Fruit fly (Drosophila melanogaster) whole organism, embryonic: ENCODE data around the gene vir-1.

Experiments
- Atf-2 ChIP-seq: fragments of 200-800 bp; sonication (Bioruptor generic); optimal IDR thresholded peaks from 2 replicates; lab custom pipeline; 2016; ENCODE audit warnings: missing biosample characterization, missing genetic modification characterization
- Atf3 ChIP-seq: fragments of 200-800 bp; sonication (Bioruptor generic); optimal IDR thresholded peaks from 3 replicates; lab custom pipeline; 2016; ENCODE audit warnings: missing biosample characterization, missing genetic modification characterization
- Awh ChIP-seq: fragments of 200-800 bp; sonication (Bioruptor generic); IDR thresholded peaks from 2 replicates; pipeline ENCODE4, ENCODE4 v1.3.6; 2022; ENCODE audit warnings: missing biosample characterization, missing genetic modification characterization
- B-H1 ChIP-seq: fragments of 200-800 bp; sonication (Bioruptor generic); IDR thresholded peaks from 3 replicates; pipeline ENCODE4 v1.3.6; 2022; ENCODE audit warnings: missing biosample characterization, missing genetic modification characterization
- Bgb ChIP-seq: fragments of 200-800 bp; sonication (Bioruptor generic); IDR thresholded peaks from 2 replicates; pipeline ENCODE4 v1.3.6; 2022; ENCODE audit warnings: missing biosample characterization, missing genetic modification characterization; ENCODE audit not compliant: partially characterized antibody
- CG11085 ChIP-seq: fragments of 200-800 bp; sonication (Bioruptor generic); IDR thresholded peaks from 2 replicates; pipeline ENCODE4 v1.3.6; 2022; ENCODE audit warnings: missing biosample characterization, missing genetic modification characterization
- CG11093 ChIP-seq: fragments of 200-800 bp; sonication (Bioruptor generic); IDR thresholded peaks from 3 replicates; pipeline ENCODE4 v1.3.6; 2022; ENCODE audit warnings: missing biosample characterization, missing genetic modification characterization
- CG11456 ChIP-seq: fragments of 200-800 bp; sonication (Bioruptor generic); IDR thresholded peaks from 3 replicates; pipeline ENCODE4 v1.3.6; 2022; ENCODE audit warnings: missing biosample characterization, missing genetic modification characterization
- CG12299 ChIP-seq: fragments of 200-800 bp; sonication (Bioruptor generic); optimal IDR thresholded peaks from 2 replicates; lab custom pipeline; 2018; ENCODE audit warnings: missing biosample characterization, mild to moderate bottlenecking, missing genetic modification characterization
- CG14014 ChIP-seq: fragments of 200-800 bp; sonication (Bioruptor generic); IDR thresholded peaks from 2 replicates; pipeline ENCODE4 v1.3.6; 2022; ENCODE audit warnings: missing biosample characterization, missing genetic modification characterization
- CG16779 ChIP-seq: fragments of 200-800 bp; sonication (Bioruptor generic); IDR thresholded peaks from 2 replicates; pipeline ENCODE4 v1.3.6; 2022; ENCODE audit warnings: missing biosample characterization, missing genetic modification characterization
- CG2120 ChIP-seq: fragments of 200-800 bp; sonication (Bioruptor generic); optimal IDR thresholded peaks from 3 replicates; lab custom pipeline; 2016; ENCODE audit warnings: missing biosample characterization, missing genetic modification characterization
- CG31388 ChIP-seq: fragments of 200-800 bp; sonication (Bioruptor generic); optimal IDR thresholded peaks from 2 replicates; lab custom pipeline; 2016; ENCODE audit warnings: missing biosample characterization, missing genetic modification characterization
- CG32767 ChIP-seq: fragments of 200-800 bp; sonication (Bioruptor generic); IDR thresholded peaks from 2 replicates; pipeline ENCODE4 v1.3.6; 2022; ENCODE audit warnings: missing biosample characterization, missing genetic modification characterization
- CG4328 ChIP-seq: fragments of 200-800 bp; sonication (Bioruptor generic); optimal IDR thresholded peaks from 3 replicates; lab custom pipeline; 2017; ENCODE audit warnings: missing biosample characterization, missing genetic modification reagents, missing genetic modification characterization
- CG4730 ChIP-seq: fragments of 200-800 bp; sonication (Bioruptor generic); IDR thresholded peaks from 2 replicates; pipeline ENCODE4 v1.3.6; 2022; ENCODE audit warnings: missing biosample characterization, missing genetic modification characterization
- CG5953 ChIP-seq: fragments of 200-800 bp; sonication (Bioruptor generic); IDR thresholded peaks from 2 replicates; pipeline ENCODE4 v1.3.6; 2022; ENCODE audit warnings: missing biosample characterization, missing genetic modification characterization
- CG6175 ChIP-seq: fragments of 200-800 bp; sonication (Bioruptor generic); IDR thresholded peaks from 3 replicates; pipeline ENCODE4 v1.3.6; 2022; ENCODE audit warnings: missing biosample characterization, missing genetic modification characterization
- CG6272 ChIP-seq: fragments of 200-800 bp; sonication (Bioruptor generic); IDR thresholded peaks from 2 replicates; pipeline ENCODE4 v1.3.6; 2022; ENCODE audit warnings: missing biosample characterization, missing genetic modification characterization
- CG7556 ChIP-seq: fragments of 200-800 bp; sonication (Bioruptor generic); optimal IDR thresholded peaks from 2 replicates; lab custom pipeline; 2017; ENCODE audit warnings: missing biosample characterization, mild to moderate bottlenecking, missing genetic modification characterization
- CG7928 ChIP-seq: fragments of 200-800 bp; sonication (Bioruptor generic); optimal IDR thresholded peaks from 2 replicates; lab custom pipeline; 2017; ENCODE audit warnings: missing biosample characterization, mild to moderate bottlenecking, missing genetic modification characterization
- Doc3 ChIP-seq: fragments of 200-800 bp; sonication (Bioruptor generic); IDR thresholded peaks from 3 replicates; pipeline ENCODE4 v1.3.6; 2022; ENCODE audit warnings: missing biosample characterization, missing genetic modification characterization; ENCODE audit not compliant: partially characterized antibody
- Hmr ChIP-seq: fragments of 200-800 bp; sonication (Bioruptor generic); optimal IDR thresholded peaks from 3 replicates; lab custom pipeline; 2017; ENCODE audit warnings: mild to moderate bottlenecking, missing biosample characterization, missing genetic modification reagents, missing genetic modification characterization
- Mes4 ChIP-seq: fragments of 200-800 bp; sonication (Bioruptor generic); optimal IDR thresholded peaks from 2 replicates; lab custom pipeline; 2016; ENCODE audit warnings: missing biosample characterization, missing genetic modification characterization
- Nf-YB ChIP-seq: fragments of 200-800 bp; sonication (Bioruptor generic); optimal IDR thresholded peaks from 3 replicates; lab custom pipeline; 2019; ENCODE audit warnings: missing biosample characterization, mild to moderate bottlenecking, missing genetic modification characterization, moderate library complexity
- Pdp1 ChIP-seq, 2 experiments: fragments of 200-800 bp; sonication (Bioruptor generic); optimal IDR thresholded peaks; 3 replicates each; lab custom pipeline; 2016; ENCODE audit warnings: missing biosample characterization in 2 of 2, missing genetic modification characterization in 2 of 2, mild to moderate bottlenecking in 1 of 2, moderate library complexity in 1 of 2
- Ravus ChIP-seq: fragments of 200-800 bp; sonication (Bioruptor generic); IDR thresholded peaks from 2 replicates; pipeline ENCODE4 v1.3.6; 2022; ENCODE audit warnings: missing biosample characterization, missing genetic modification characterization
- Rfx ChIP-seq: fragments of 200-800 bp; sonication (Bioruptor generic); IDR thresholded peaks from 2 replicates; pipeline ENCODE4 v1.3.6; 2022; ENCODE audit warnings: missing biosample characterization, missing genetic modification characterization
- Sry-δ ChIP-seq: fragments of 200-800 bp; sonication (Bioruptor generic); optimal IDR thresholded peaks from 2 replicates; lab custom pipeline; 2016; ENCODE audit warnings: missing biosample characterization, missing genetic modification characterization
- Xrp1 ChIP-seq: fragments of 200-800 bp; sonication (Bioruptor generic); IDR thresholded peaks from 2 replicates; pipeline ENCODE4 v1.3.6; 2022; ENCODE audit warnings: missing biosample characterization, missing genetic modification characterization
- ac ChIP-seq: fragments of 200-800 bp; sonication (Bioruptor generic); optimal IDR thresholded peaks from 3 replicates; lab custom pipeline; 2017; ENCODE audit warnings: missing biosample characterization, mild to moderate bottlenecking, missing genetic modification characterization
- ase ChIP-seq: fragments of 200-800 bp; sonication (Bioruptor generic); IDR thresholded peaks from 3 replicates; pipeline ENCODE4 v1.3.6; 2022; ENCODE audit warnings: missing biosample characterization, missing genetic modification characterization
- chn ChIP-seq: fragments of 200-800 bp; sonication (Bioruptor generic); optimal IDR thresholded peaks from 2 replicates; lab custom pipeline; 2016; ENCODE audit warnings: missing biosample characterization, missing genetic modification characterization
- corto ChIP-seq: fragments of 200-800 bp; sonication (Bioruptor generic); optimal IDR thresholded peaks from 2 replicates; lab custom pipeline; 2016; ENCODE audit warnings: missing biosample characterization, mild to moderate bottlenecking, missing genetic modification characterization, moderate library complexity
- exex ChIP-seq: fragments of 200-800 bp; sonication (Bioruptor generic); optimal IDR thresholded peaks from 4 replicates; lab custom pipeline; 2018; ENCODE audit warnings: missing biosample characterization, mild to moderate bottlenecking, missing genetic modification characterization, moderate library complexity
- fd96Cb ChIP-seq: fragments of 200-800 bp; sonication (Bioruptor generic); optimal IDR thresholded peaks from 2 replicates; lab custom pipeline; 2018; ENCODE audit warnings: missing biosample characterization, mild to moderate bottlenecking, missing genetic modification characterization, moderate library complexity
- gem ChIP-seq: fragments of 200-800 bp; sonication (Bioruptor generic); optimal IDR thresholded peaks from 2 replicates; lab custom pipeline; 2019; ENCODE audit warnings: missing biosample characterization, mild to moderate bottlenecking, missing genetic modification characterization, moderate library complexity
- gro ChIP-seq: fragments of 200-800 bp; sonication (Bioruptor generic); optimal IDR thresholded peaks from 2 replicates; lab custom pipeline; 2016; ENCODE audit warnings: missing biosample characterization, missing genetic modification characterization
- gsb ChIP-seq: fragments of 200-800 bp; sonication (Bioruptor generic); IDR thresholded peaks from 2 replicates; pipeline ENCODE4 v1.3.6; 2022; ENCODE audit warnings: missing biosample characterization, missing genetic modification characterization
- her ChIP-seq: fragments of 200-800 bp; sonication (Bioruptor generic); optimal IDR thresholded peaks from 2 replicates; lab custom pipeline; 2016; ENCODE audit warnings: missing biosample characterization, missing genetic modification characterization
- mam ChIP-seq: fragments of 200-800 bp; sonication (Bioruptor generic); optimal IDR thresholded peaks from 3 replicates; lab custom pipeline; 2016; ENCODE audit warnings: missing biosample characterization, missing genetic modification characterization
- nerfin-1 ChIP-seq: fragments of 200-800 bp; sonication (Bioruptor generic); optimal IDR thresholded peaks from 3 replicates; lab custom pipeline; 2019; ENCODE audit warnings: missing biosample characterization, mild to moderate bottlenecking, missing genetic modification characterization, moderate library complexity
- oc ChIP-seq: fragments of 200-800 bp; sonication (Bioruptor generic); optimal IDR thresholded peaks from 2 replicates; lab custom pipeline; 2018; ENCODE audit warnings: missing biosample characterization, mild to moderate bottlenecking, missing genetic modification characterization, moderate library complexity
- otp ChIP-seq: fragments of 200-800 bp; sonication (Bioruptor generic); IDR thresholded peaks from 3 replicates; pipeline ENCODE4, ENCODE4 v1.3.6; 2022; ENCODE audit warnings: missing biosample characterization, missing genetic modification characterization
- pho ChIP-seq: fragments of 200-800 bp; sonication (Bioruptor generic); optimal IDR thresholded peaks from 2 replicates; lab custom pipeline; 2016; ENCODE audit warnings: missing biosample characterization, missing genetic modification characterization
- ranshi ChIP-seq: fragments of 200-800 bp; sonication (Bioruptor generic); IDR thresholded peaks from 2 replicates; pipeline ENCODE4 v1.3.6; 2022; ENCODE audit warnings: missing biosample characterization, missing genetic modification characterization
- scrt ChIP-seq: fragments of 200-800 bp; sonication (Bioruptor generic); optimal IDR thresholded peaks from 2 replicates; lab custom pipeline; 2018; ENCODE audit warnings: missing biosample characterization, mild to moderate bottlenecking, missing genetic modification characterization, moderate library complexity
- sim ChIP-seq: fragments of 200-800 bp; sonication (Bioruptor generic); IDR thresholded peaks from 2 replicates; pipeline ENCODE4 v1.3.6; 2022; ENCODE audit warnings: missing biosample characterization, missing genetic modification characterization
- trem ChIP-seq: fragments of 200-800 bp; optimal IDR thresholded peaks from 3 replicates; lab custom pipeline; 2019; ENCODE audit warnings: missing biosample characterization, mild to moderate bottlenecking, missing genetic modification characterization, moderate library complexity
- vvl ChIP-seq: fragments of 200-800 bp; sonication (Bioruptor generic); IDR thresholded peaks from 2 replicates; pipeline ENCODE4 v1.3.6; 2022; ENCODE audit warnings: missing biosample characterization, missing genetic modification characterization
- zen2 ChIP-seq: fragments of 200-800 bp; sonication (Bioruptor generic); IDR thresholded peaks from 3 replicates; pipeline ENCODE4 v1.3.6; 2022; ENCODE audit warnings: missing biosample characterization, missing genetic modification characterization; ENCODE audit not compliant: partially characterized antibody

Gene vir-1

DNA sequence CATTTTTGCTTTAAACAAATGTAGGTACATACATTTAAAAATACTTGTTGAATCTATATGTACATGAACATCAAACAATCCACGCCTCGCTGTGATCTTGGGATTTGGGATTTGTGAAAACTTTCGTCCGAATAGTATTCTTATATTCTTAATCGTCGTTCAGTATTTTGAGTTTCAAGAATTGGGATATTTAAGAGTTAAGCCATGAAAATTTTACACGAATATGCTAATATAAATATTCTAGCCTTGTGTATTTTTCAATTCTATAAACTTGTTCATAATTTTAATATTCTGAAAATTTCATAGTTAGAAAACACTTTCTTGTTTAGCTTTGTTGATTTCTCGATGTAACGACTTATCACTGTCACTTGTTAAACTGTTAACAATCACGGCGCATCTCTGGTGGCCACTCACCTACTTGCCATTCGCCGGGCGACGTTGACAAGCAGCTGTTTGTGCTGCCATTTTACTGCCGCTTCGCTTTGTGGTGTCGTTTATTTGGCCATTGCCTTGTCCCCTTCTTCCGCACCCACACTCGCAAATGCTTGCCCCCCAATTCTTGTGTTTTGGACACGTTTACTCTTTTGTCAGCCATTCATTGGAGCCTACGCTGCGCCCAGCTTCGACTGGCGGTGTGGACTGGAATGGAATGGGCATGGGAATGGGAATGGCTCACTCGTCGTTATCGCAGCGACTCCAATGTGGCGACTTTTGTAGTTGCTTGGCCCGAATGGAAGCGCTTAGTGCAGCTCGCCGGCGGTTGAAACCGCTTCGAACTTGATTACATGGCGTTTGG, 12.9 kb upstream of the vir-1 start (continued):
- TF ChIP-seq Sry-δ (GFP tag; lab: Kevin White, UChicago) (no peak), her (GFP tag; lab: Kevin White, UChicago) (no peak), Nf-YB (GFP tag; lab: Kevin White, UChicago) (no peak), Atf-2 (GFP tag; lab: Kevin White, UChicago) (no peak), Ravus (GFP tag; lab: Robert Waterston, UW) (no peak), CG32767 (GFP tag; lab: Robert Waterston, UW) (no peak), trem (tag; lab: Kevin White, UChicago) (peak; percentile 26), CG11456 (GFP tag; lab: Robert Waterston, UW) (peak; percentile 53; the same call in 1 of the 3 replicates), CG12299 (tag; lab: Kevin White, UChicago) (no peak), ase (GFP tag; lab: Robert Waterston, UW) (no peak), pho (GFP tag; lab: Kevin White, UChicago) (no peak), CG11085 (GFP tag; lab: Robert Waterston, UW) (no peak), CG4328 (no peak), gsb (GFP tag; lab: Robert Waterston, UW) (no peak), corto (no peak), scrt (GFP tag; lab: Kevin White, UChicago) (no peak), Mes4 (GFP tag; lab: Kevin White, UChicago) (no peak), nerfin-1 (tag; lab: Kevin White, UChicago) (no peak), gem (tag; lab: Kevin White, UChicago) (peak; percentile 84), CG31388 (GFP tag; lab: Kevin White, UChicago) (no peak), mam (GFP tag; lab: Kevin White, UChicago) (no peak), CG16779 (GFP tag; lab: Robert Waterston, UW) (no peak), otp (GFP tag; lab: Robert Waterston, UW) (no peak), oc (no peak), CG6175 (GFP tag; lab: Robert Waterston, UW) (no peak), Doc3 (no peak), ac (GFP tag; lab: Kevin White, UChicago) (no peak), Xrp1 (GFP tag; lab: Robert Waterston, UW) (no peak), sim (GFP tag; lab: Robert Waterston, UW) (no peak), Hmr (GFP tag; lab: Kevin White, UChicago) (peak; percentile 36), CG2120 (GFP tag; lab: Kevin White, UChicago) (no peak), fd96Cb (tag; lab: Kevin White, UChicago) (no peak), zen2 (GFP tag; lab: Robert Waterston, UW) (no peak), chn (no peak), CG5953 (no peak), CG7928 (no peak), Awh (GFP tag; lab: Robert Waterston, UW) (no peak), Pdp1 (GFP tag; optimal IDR thresholded peaks at IDR 0.05; lab: Kevin White, UChicago) (no peak), B-H1 (GFP tag; lab: Robert Waterston, UW) (no peak), CG4730 (no peak), CG6272 (no peak), vvl (GFP tag; lab: Robert Waterston, UW) (peak; percentile 32; the same call in 1 of the 2 replicates), CG7556 (GFP tag; lab: Kevin White, UChicago) (no peak), gro (GFP tag; lab: Kevin White, UChicago) (no peak), exex (no peak), CG14014 (GFP tag; lab: Robert Waterston, UW) (no peak), Bgb (0 out of 2 replicates have a peak, but pooled peaks have one; percentile 38), CG11093 (GFP tag; lab: Robert Waterston, UW) (no peak), ranshi (GFP tag; lab: Robert Waterston, UW) (no peak), Rfx (peak; percentile 33; the same call in 1 of the 2 replicates), Atf3 (GFP tag; lab: Kevin White, UChicago) (no peak)
